Worm (Caenorhabditis elegans) whole organism, L1 larva: ENCODE results near the gene str-106.

Source experiments
- aly-2 ChIP-seq: fragments of 150-350 bp; optimal IDR thresholded peaks from 2 replicates; lab custom pipeline; 2014; ENCODE audit warnings: missing biosample characterization, missing genetic modification characterization
- blmp-1 ChIP-seq: fragments of 150-350 bp; optimal IDR thresholded peaks from 2 replicates; lab custom pipeline; 2014; ENCODE audit warnings: missing biosample characterization, missing genetic modification characterization
- ceh-82 ChIP-seq, 3 experiments: fragments of 150-350 bp in 1 of 3; sonication (generic microtip) in 2 of 3; optimal IDR thresholded peaks; 2 replicates each; lab custom pipeline; 2014 to 2017; ENCODE audit warnings: missing biosample characterization in 3 of 3, missing genetic modification characterization in 3 of 3
- dpl-1 ChIP-seq, 3 experiments: fragments of 150-350 bp in 2 of 3; sonication (generic microtip) in 1 of 3; optimal IDR thresholded peaks; 2 replicates each; lab custom pipeline; 2014 to 2017; ENCODE audit warnings: missing biosample characterization in 3 of 3, missing genetic modification characterization in 3 of 3, missing genetic modification reagents in 3 of 3
- fos-1 ChIP-seq: fragments of 150-350 bp; optimal IDR thresholded peaks from 2 replicates; lab custom pipeline; 2014; ENCODE audit warnings: missing biosample characterization, missing genetic modification characterization
- irx-1 ChIP-seq: sonication (generic microtip); optimal IDR thresholded peaks from 2 replicates; lab custom pipeline; 2016; ENCODE audit warnings: missing genetic modification characterization, missing compliant biosample characterization
- nhr-76 ChIP-seq: sonication (generic microtip); optimal IDR thresholded peaks from 2 replicates; lab custom pipeline; 2017; ENCODE audit warnings: missing biosample characterization, missing genetic modification characterization
- rnt-1 ChIP-seq: sonication (generic microtip); optimal IDR thresholded peaks from 2 replicates; lab custom pipeline; 2016; ENCODE audit warnings: mild to moderate bottlenecking, missing genetic modification characterization, moderate library complexity, missing compliant biosample characterization
- sox-4 ChIP-seq: sonication (generic microtip); optimal IDR thresholded peaks from 2 replicates; lab custom pipeline; 2016; ENCODE audit warnings: missing genetic modification characterization, missing compliant biosample characterization
- unc-130 ChIP-seq: fragments of 150-350 bp; optimal IDR thresholded peaks from 2 replicates; lab custom pipeline; 2017; ENCODE audit warnings: missing biosample characterization, missing genetic modification characterization, inconsistent platforms
- unc-62 ChIP-seq: fragments of 150-350 bp; optimal IDR thresholded peaks from 2 replicates; lab custom pipeline; 2014; ENCODE audit warnings: missing biosample characterization, missing genetic modification reagents, missing genetic modification characterization
- unc-86 ChIP-seq: sonication (generic microtip); optimal IDR thresholded peaks from 2 replicates; lab custom pipeline; 2016; ENCODE audit warnings: missing genetic modification characterization, missing compliant biosample characterization
- zag-1 ChIP-seq: fragments of 150-350 bp; optimal IDR thresholded peaks from 2 replicates; lab custom pipeline; 2014; ENCODE audit warnings: missing biosample characterization, missing genetic modification characterization

DNA sequence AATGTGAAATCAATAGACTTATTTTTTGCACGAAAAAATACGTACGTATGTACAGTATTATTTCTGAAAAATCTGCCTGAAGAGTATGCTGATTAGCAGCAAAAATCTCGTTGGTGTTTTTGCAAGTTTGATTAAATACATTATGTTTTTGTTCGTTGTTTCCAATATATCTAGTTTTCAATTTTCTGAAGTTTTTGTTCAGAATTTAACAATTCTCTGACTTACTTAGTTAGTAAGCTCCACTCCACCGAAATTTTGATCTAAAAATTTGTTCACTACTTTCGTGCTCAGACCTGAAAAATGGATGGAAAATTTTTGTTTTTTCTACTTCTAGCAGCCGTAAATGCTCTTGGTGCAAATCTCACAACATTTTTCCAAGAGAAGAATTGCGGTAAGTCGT lies 24.4 kb downstream of the str-106 start, which contains the start of gene irld-26:
- TF ChIP-seq ceh-82 (tag; optimal IDR thresholded peaks at IDR 0.05; lab: Kevin White, UChicago) (no peak), zag-1 (tag; lab: Kevin White, UChicago) (no peak), sox-4 (no peak), unc-62 (GFP tag; lab: Kevin White, UChicago) (no peak), fos-1 (no peak), rnt-1 (tag; lab: Kevin White, UChicago) (no peak), nhr-76 (tag; lab: Kevin White, UChicago) (no peak), aly-2 (no peak), dpl-1 (GFP tag; optimal IDR thresholded peaks at IDR 0.05; lab: Kevin White, UChicago) (no peak), blmp-1 (tag; lab: Kevin White, UChicago) (no peak), unc-130 (tag; lab: Kevin White, UChicago) (no peak), unc-86 (tag; lab: Kevin White, UChicago) (no peak), irx-1 (tag; lab: Kevin White, UChicago) (no peak)
